Fruit fly (Drosophila melanogaster) whole organism, adult: ENCODE results near the gene Hs3st-B.

Source experiments
- CG11617 ChIP-seq: fragments of 200-800 bp; sonication (Bioruptor generic); optimal IDR thresholded peaks from 2 replicates; lab custom pipeline; 2017; ENCODE audit warnings: mild to moderate bottlenecking, missing biosample characterization, missing genetic modification reagents, missing genetic modification characterization
- CG12768 ChIP-seq: fragments of 200-800 bp; sonication (Bioruptor generic); optimal IDR thresholded peaks from 2 replicates; lab custom pipeline; 2017; ENCODE audit warnings: missing biosample characterization, missing genetic modification characterization, mild to moderate bottlenecking, moderate library complexity, missing genetic modification reagents
- CG14711 ChIP-seq: fragments of 200-800 bp; sonication (Bioruptor generic); optimal IDR thresholded peaks from 2 replicates; lab custom pipeline; 2018; ENCODE audit warnings: missing biosample characterization, mild to moderate bottlenecking, missing genetic modification characterization, moderate library complexity
- CG1620 ChIP-seq: fragments of 200-800 bp; sonication (Bioruptor generic); optimal IDR thresholded peaks from 2 replicates; lab custom pipeline; 2016; ENCODE audit warnings: missing biosample characterization, missing genetic modification characterization
- CG33017 ChIP-seq: fragments of 200-800 bp; sonication (Bioruptor generic); optimal IDR thresholded peaks from 2 replicates; lab custom pipeline; 2018; ENCODE audit warnings: missing biosample characterization, mild to moderate bottlenecking, missing genetic modification characterization, moderate library complexity
- CG5204 ChIP-seq: fragments of 200-800 bp; sonication (Bioruptor generic); optimal IDR thresholded peaks from 2 replicates; lab custom pipeline; 2016; ENCODE audit warnings: missing biosample characterization, missing genetic modification characterization
- CG7045 ChIP-seq: fragments of 200-800 bp; sonication (Bioruptor generic); optimal IDR thresholded peaks from 2 replicates; lab custom pipeline; 2017; ENCODE audit warnings: missing biosample characterization, mild to moderate bottlenecking, missing genetic modification characterization
- CG7101 ChIP-seq: fragments of 200-800 bp; sonication (Bioruptor generic); optimal IDR thresholded peaks from 2 replicates; lab custom pipeline; 2018; ENCODE audit warnings: missing biosample characterization, mild to moderate bottlenecking, missing genetic modification characterization, moderate library complexity
- Clk ChIP-seq: fragments of 200-800 bp; sonication (Bioruptor generic); optimal IDR thresholded peaks from 2 replicates; lab custom pipeline; 2017; ENCODE audit warnings: missing biosample characterization, missing genetic modification characterization
- Crg-1 ChIP-seq: fragments of 200-800 bp; sonication (Bioruptor generic); optimal IDR thresholded peaks from 2 replicates; lab custom pipeline; 2016; ENCODE audit warnings: missing biosample characterization, missing genetic modification characterization
- Hr96 ChIP-seq: fragments of 200-800 bp; sonication (Bioruptor generic); optimal IDR thresholded peaks from 2 replicates; lab custom pipeline; 2016; ENCODE audit warnings: missing biosample characterization, missing genetic modification characterization
- Mnt ChIP-seq: fragments of 200-800 bp; sonication (Bioruptor generic); optimal IDR thresholded peaks from 2 replicates; lab custom pipeline; 2016; ENCODE audit warnings: missing biosample characterization, mild to moderate bottlenecking, missing genetic modification characterization
- bab1 ChIP-seq: fragments of 200-800 bp; sonication (Bioruptor generic); optimal IDR thresholded peaks from 3 replicates; lab custom pipeline; 2019; ENCODE audit warnings: missing biosample characterization, mild to moderate bottlenecking, missing genetic modification characterization, moderate library complexity
- cic ChIP-seq: fragments of 200-800 bp; sonication (Bioruptor generic); optimal IDR thresholded peaks from 2 replicates; lab custom pipeline; 2017; ENCODE audit warnings: missing biosample characterization, mild to moderate bottlenecking, missing genetic modification characterization, moderate library complexity
- cnc ChIP-seq, 2 experiments: fragments of >200 bp; optimal IDR thresholded peaks; 2 replicates each; lab custom pipeline; 2017
- kay ChIP-seq: fragments of 200-800 bp; sonication (Bioruptor generic); peaks from one replicate; lab custom pipeline; 2016; ENCODE audit warnings: missing biosample characterization, missing genetic modification characterization, borderline replicate concordance
- ovo ChIP-seq: fragments of 200-800 bp; sonication (Bioruptor generic); optimal IDR thresholded peaks from 2 replicates; lab custom pipeline; 2016; ENCODE audit warnings: missing biosample characterization, missing genetic modification characterization
- pad ChIP-seq: fragments of 200-800 bp; sonication (Bioruptor generic); optimal IDR thresholded peaks from 3 replicates; lab custom pipeline; 2017; ENCODE audit warnings: missing biosample characterization, missing genetic modification characterization, mild to moderate bottlenecking, moderate library complexity, missing genetic modification reagents
- tj ChIP-seq: fragments of 200-800 bp; sonication (Bioruptor generic); optimal IDR thresholded peaks from 3 replicates; lab custom pipeline; 2017; ENCODE audit warnings: missing biosample characterization, mild to moderate bottlenecking, missing genetic modification characterization, moderate library complexity
- toe ChIP-seq: fragments of 200-800 bp; sonication (Bioruptor generic); optimal IDR thresholded peaks from 2 replicates; lab custom pipeline; 2016; ENCODE audit warnings: missing biosample characterization, missing genetic modification characterization

Gene Hs3st-B

DNA sequence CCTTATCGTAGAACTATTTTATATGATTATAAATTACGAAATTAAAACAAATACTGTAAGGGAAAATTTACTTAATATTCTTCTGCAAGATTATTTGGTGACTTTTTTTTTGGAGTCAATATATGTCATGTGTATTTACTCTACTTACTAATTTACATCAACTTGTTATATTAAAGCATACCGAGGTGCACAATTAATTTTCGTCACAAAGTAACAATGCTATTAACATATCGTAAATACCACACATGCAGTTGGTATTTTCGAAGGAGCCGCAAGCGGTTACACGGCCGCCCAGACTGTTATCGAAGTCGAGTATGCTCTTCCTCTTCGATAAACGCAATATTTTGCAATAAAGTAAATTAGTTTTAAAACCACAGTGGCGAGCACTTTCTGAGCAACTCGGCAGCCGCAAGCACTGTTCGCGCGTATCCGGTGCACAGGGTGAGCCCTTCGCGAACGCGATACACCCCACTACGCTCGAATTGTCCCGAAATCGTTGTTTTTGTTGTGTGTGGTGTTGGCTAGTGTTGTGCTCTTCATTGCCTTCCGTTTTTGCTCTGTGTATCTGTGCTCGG lies 13.2 kb downstream of the Hs3st-B start, which contains the start of gene Vav:
TSS of gene Vav (plus strand) at position 293 of the 575 bp plus-strand sequence.
- TF ChIP-seq tj (GFP tag; lab: Kevin White, UChicago) (peak; percentile 15), Mnt (no peak), CG5204 (no peak), bab1 (GFP tag; lab: Kevin White, UChicago) (peak; percentile 52), cic (no peak), kay (GFP tag; lab: Kevin White, UChicago) (no peak), CG7101 (tag; lab: Kevin White, UChicago) (no peak), CG14711 (no peak), Clk (GFP tag; lab: Kevin White, UChicago) (no peak), CG12768 (no peak)

dm6 chrX:19262553-19262952 lies 14.1 kb downstream of the Hs3st-B start:
- TF ChIP-seq CG7101 (tag; lab: Kevin White, UChicago) (peak; percentile 15), bab1 (GFP tag; lab: Kevin White, UChicago) (peak; percentile 41), CG12768 (no peak), ovo (GFP tag; lab: Kevin White, UChicago) (no peak), CG1620 (no peak)

DNA sequence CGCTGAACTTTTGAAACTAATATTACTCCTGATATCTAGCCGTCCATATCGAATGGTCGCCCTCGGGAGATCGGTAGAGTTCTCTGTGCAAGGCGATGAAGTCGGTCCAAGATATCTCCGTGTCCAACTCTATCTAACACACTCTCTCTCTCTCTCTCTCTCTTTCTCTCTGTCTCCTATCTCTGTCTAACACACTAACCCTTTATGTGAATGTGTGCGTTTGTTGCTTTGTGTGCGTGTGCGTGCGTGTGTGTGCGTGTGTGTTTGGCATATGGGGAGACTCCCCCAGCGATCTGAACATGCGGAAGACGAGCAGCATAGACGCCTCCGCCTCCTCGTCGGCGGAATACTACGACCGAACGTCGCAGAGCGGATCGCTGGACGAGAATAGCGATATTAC lies 16.0 kb downstream of the Hs3st-B start:
- TF ChIP-seq bab1 (GFP tag; lab: Kevin White, UChicago) = no peak
- no peak for TF ChIP-seq pad
- no peak for TF ChIP-seq toe (GFP tag; lab: Kevin White, UChicago)
- no peak for TF ChIP-seq tj (GFP tag; lab: Kevin White, UChicago)

- no peak for TF ChIP-seq CG14711
- TF ChIP-seq Hr96 (GFP tag; lab: Kevin White, UChicago) = no peak
- TF ChIP-seq Mnt = peak; percentile 18
Observed at dm6 chrX:19265802-19266479, 17.5 kb downstream of the Hs3st-B start.

dm6 chrX:19268484-19269068 lies 20.1 kb downstream of the Hs3st-B start, which contains the start of gene CG8010:
Gene CG8010 (minus strand): TSS chrX:19268896.
- TF ChIP-seq Clk (GFP tag; lab: Kevin White, UChicago) = no peak
- TF ChIP-seq pad = peak; percentile 34
- no peak for TF ChIP-seq CG5204
- TF ChIP-seq CG33017 (tag; lab: Kevin White, UChicago) = no peak
- TF ChIP-seq CG7101 (tag; lab: Kevin White, UChicago) = peak; percentile 50
- no peak for TF ChIP-seq kay (GFP tag; lab: Kevin White, UChicago)
- no peak for TF ChIP-seq cnc (optimal IDR thresholded peaks at IDR 0.05; lab: Kevin White, UChicago)
- no peak for TF ChIP-seq toe (GFP tag; lab: Kevin White, UChicago)
- peak; percentile 24 for TF ChIP-seq CG1620
- peak; percentile 48 for TF ChIP-seq CG11617 (GFP tag; lab: Kevin White, UChicago)
- peak; percentile 50 for TF ChIP-seq Crg-1 (GFP tag; lab: Kevin White, UChicago)
- no peak for TF ChIP-seq Hr96 (GFP tag; lab: Kevin White, UChicago)
- peak; percentile 32 for TF ChIP-seq cic
- no peak for TF ChIP-seq CG7045 (GFP tag; lab: Kevin White, UChicago)
- peak; percentile 97 for TF ChIP-seq tj (GFP tag; lab: Kevin White, UChicago)
- TF ChIP-seq bab1 (GFP tag; lab: Kevin White, UChicago) = peak; percentile 44
- no peak for TF ChIP-seq CG14711
- no peak for TF ChIP-seq ovo (GFP tag; lab: Kevin White, UChicago)
- TF ChIP-seq Mnt = peak; percentile 95
- TF ChIP-seq CG12768 = no peak

dm6 chrX:19276489-19277117 lies 28.2 kb downstream of the Hs3st-B start, which contains the start of the genes CG32537 and CG32536:
Gene CG32537 (minus strand): TSS chrX:19276539.
Gene CG32536 (minus strand): TSS chrX:19276898.
- TF ChIP-seq ovo (GFP tag; lab: Kevin White, UChicago) (peak; percentile 16), CG5204 (no peak), bab1 (GFP tag; lab: Kevin White, UChicago) (peak; percentile 4)

DNA sequence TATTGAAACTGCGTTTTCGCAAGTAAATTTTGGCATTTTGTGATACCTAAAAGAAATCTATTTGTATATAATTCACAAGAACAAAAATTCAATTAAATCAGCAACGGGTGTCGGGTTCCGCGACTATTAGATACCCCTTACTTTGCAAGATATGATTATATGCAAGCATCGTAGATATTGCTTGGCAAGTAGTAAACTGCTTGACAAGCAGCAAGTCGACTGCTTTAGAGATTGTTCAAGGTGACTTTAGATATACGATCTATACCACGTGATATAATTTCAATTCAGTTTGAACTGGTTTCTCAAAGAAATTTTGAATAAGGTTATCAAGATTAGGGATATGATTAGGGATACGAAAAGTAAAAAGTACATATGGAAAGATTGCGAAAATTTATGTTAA lies 30.0 kb downstream of the Hs3st-B start:
- TF ChIP-seq CG7045 (GFP tag; lab: Kevin White, UChicago) (no peak), bab1 (GFP tag; lab: Kevin White, UChicago) (no peak), CG5204 (no peak), cic (no peak), CG7101 (tag; lab: Kevin White, UChicago) (no peak), tj (GFP tag; lab: Kevin White, UChicago) (no peak), CG12768 (no peak), CG1620 (no peak), cnc (optimal IDR thresholded peaks at IDR 0.05; lab: Kevin White, UChicago) (no peak), ovo (GFP tag; lab: Kevin White, UChicago) (no peak), Clk (GFP tag; lab: Kevin White, UChicago) (no peak), Hr96 (GFP tag; lab: Kevin White, UChicago) (no peak), pad (no peak), CG14711 (no peak), kay (GFP tag; lab: Kevin White, UChicago) (no peak), Crg-1 (GFP tag; lab: Kevin White, UChicago) (no peak), Mnt (no peak), CG33017 (tag; lab: Kevin White, UChicago) (no peak), toe (GFP tag; lab: Kevin White, UChicago) (no peak), CG11617 (GFP tag; lab: Kevin White, UChicago) (no peak)
